Fruit fly (Drosophila melanogaster) whole organism: ENCODE results near the gene CG1316.

Experiments
- CG8478 ChIP-seq: fragments of >200 bp; optimal IDR thresholded peaks from 2 replicates; lab custom pipeline; 2018; ENCODE audit warnings: inconsistent platforms
- psq ChIP-seq: fragments of >200 bp; optimal IDR thresholded peaks from 2 replicates; lab custom pipeline; 2017
- usp ChIP-seq: fragments of >200 bp; optimal IDR thresholded peaks from 2 replicates; lab custom pipeline; 2017; ENCODE audit warnings: missing biosample characterization, missing genetic modification characterization, mixed read lengths

dm6 chr3L:4252862-4253610, 30.6 kb upstream of the CG1316 start:
- TF ChIP-seq usp (GFP tag; lab: Kevin White, UChicago) (no peak), psq (lab: Kevin White, UChicago) (no peak), CG8478 (no peak)
